Worm (Caenorhabditis elegans) whole organism, L4 larva: ENCODE measurements around the gene tdpo-1.
A peak's percentile ranks its signal among the peaks of the same experiment; 100 is the strongest.
"Not testable (repeated sequence)": the region's sequence is repeated elsewhere in the genome, so short reads cannot be mapped to it uniquely, and the experiment has no call there.

ENCODE experiments used
- Y48G9A.11 ChIP-seq: fragments of 200-800 bp; sonication (Bioruptor generic); IDR thresholded peaks from 2 replicates; pipeline ENCODE4 v1.3.6; 2022; ENCODE audit warnings: missing genetic modification reagents, missing genetic modification characterization, missing compliant biosample characterization
- ces-1 ChIP-seq: fragments of 150-350 bp; sonication (generic microtip); optimal IDR thresholded peaks from 4 replicates; lab custom pipeline; 2014; ENCODE audit warnings: missing biosample characterization, missing genetic modification reagents, missing genetic modification characterization
- egl-27 ChIP-seq: sonication (generic microtip); optimal IDR thresholded peaks from 3 replicates; lab custom pipeline; 2017; ENCODE audit warnings: missing biosample characterization, missing genetic modification reagents, missing genetic modification characterization
- jun-1 ChIP-seq: fragments of 150-350 bp; optimal IDR thresholded peaks from 2 replicates; lab custom pipeline; 2014; ENCODE audit warnings: missing biosample characterization, missing genetic modification reagents, missing genetic modification characterization
- lsy-2 ChIP-seq, 2 experiments: fragments of 150-350 bp in 1 of 2; sonication (generic microtip) in 1 of 2; optimal IDR thresholded peaks; 2 replicates each; lab custom pipeline; 2014 to 2017; ENCODE audit warnings: missing biosample characterization in 2 of 2, missing genetic modification characterization in 2 of 2
- mdl-1 ChIP-seq, 2 experiments: fragments of 150-350 bp in 1 of 2; sonication (generic microtip) in 1 of 2; optimal IDR thresholded peaks; 2 replicates each; lab custom pipeline; 2014 to 2017; ENCODE audit warnings: missing biosample characterization in 2 of 2, missing genetic modification characterization in 2 of 2
- pqm-1 ChIP-seq: sonication (generic microtip); optimal IDR thresholded peaks from 2 replicates; lab custom pipeline; 2017; ENCODE audit warnings: missing biosample characterization, missing genetic modification characterization
- unc-62 ChIP-seq, 3 experiments: fragments of 150-350 bp in 1 of 3; sonication (generic microtip); optimal IDR thresholded peaks in 2 of 3; peaks in 1 of 3; 1 replicate in 1 of 3; 2 replicates in 2 of 3; lab custom pipeline; 2014 to 2017; ENCODE audit warnings: missing biosample characterization in 3 of 3, missing genetic modification characterization in 3 of 3, missing genetic modification reagents in 3 of 3, missing genotype in 1 of 3
- zag-1 ChIP-seq: fragments of 150-350 bp; optimal IDR thresholded peaks from 2 replicates; lab custom pipeline; 2014; ENCODE audit warnings: missing biosample characterization, missing genetic modification characterization
- ztf-7 ChIP-seq: fragments of 150-350 bp; optimal IDR thresholded peaks from 2 replicates; lab custom pipeline; 2014; ENCODE audit warnings: missing biosample characterization, missing genetic modification characterization

- not testable (repeated sequence) for TF ChIP-seq unc-62 (GFP tag; optimal IDR thresholded peaks at IDR 0.05 in 1 of 2; lab: Kevin White, UChicago); unc-62 (tag; optimal IDR thresholded peaks at IDR 0.05; lab: Kevin White, UChicago); jun-1 (tag; lab: Kevin White, UChicago); egl-27 (tag; lab: Kevin White, UChicago); zag-1 (tag; lab: Kevin White, UChicago); ztf-7 (tag; lab: Kevin White, UChicago); pqm-1 (tag; lab: Kevin White, UChicago); mdl-1 (tag; optimal IDR thresholded peaks at IDR 0.05; lab: Kevin White, UChicago); lsy-2 (tag; optimal IDR thresholded peaks at IDR 0.05; lab: Kevin White, UChicago); ces-1 (GFP tag; lab: Kevin White, UChicago)
- 0 out of 2 replicates have a peak, but pooled peaks have one; percentile 27 for TF ChIP-seq Y48G9A.11
These were observed 9.0 kb upstream of the tdpo-1 start for ce11 chrIV:1950617-1951016.
